Worm (Caenorhabditis elegans): ENCODE results near the gene osm-11.

Gene osm-11

ce11 chrX:17423894-17424594 is 2.7 kb upstream of the osm-11 start:
- TF ChIP-seq B0035.1 (tag; optimal IDR thresholded peaks at IDR 0.05), result no peak
- no peak for TF ChIP-seq F57A8.1 (GFP tag; optimal IDR thresholded peaks at IDR 0.05)
- TF ChIP-seq ztf-26 (tag; optimal IDR thresholded peaks at IDR 0.05), result peak; percentile 4
- TF ChIP-seq dpff-1 (tag; optimal IDR thresholded peaks at IDR 0.05), result no peak
- no peak for TF ChIP-seq akir-1 (GFP tag; optimal IDR thresholded peaks at IDR 0.05)
- no peak for TF ChIP-seq sptf-2 (GFP tag; optimal IDR thresholded peaks at IDR 0.05)
- TF ChIP-seq nhr-80 (tag; optimal IDR thresholded peaks at IDR 0.05), result no peak
- TF ChIP-seq somi-1 (GFP tag; optimal IDR thresholded peaks at IDR 0.05), result peak; percentile 11
- no peak for TF ChIP-seq ZK185.1 (tag; optimal IDR thresholded peaks at IDR 0.05; ENCODE audit: poor library complexity, severe bottlenecking)
- TF ChIP-seq lin-40 (tag; optimal IDR thresholded peaks at IDR 0.05), result peak; percentile 2
- TF ChIP-seq lin-35 (GFP tag; optimal IDR thresholded peaks at IDR 0.05), result no peak
- no peak for TF ChIP-seq efl-1 (GFP tag; optimal IDR thresholded peaks at IDR 0.05)
- TF ChIP-seq lir-1 (GFP tag; conservative IDR thresholded peaks at IDR 0.05), result no peak
- no peak for TF ChIP-seq attf-3 (GFP tag; conservative IDR thresholded peaks at IDR 0.05)
- TF ChIP-seq K11D2.4 (GFP tag; IDR thresholded peaks at IDR 0.05), result peak; percentile 75
- TF ChIP-seq nfya-2 (GFP tag; IDR thresholded peaks at IDR 0.05), result no peak

ce11 chrX:17422593-17422992 is 1.2 kb upstream of the osm-11 start:
- TF ChIP-seq nhr-90 (tag; optimal IDR thresholded peaks at IDR 0.05), result no peak
- no peak for TF ChIP-seq K11D2.4 (GFP tag; IDR thresholded peaks at IDR 0.05)
- TF ChIP-seq lin-35 (GFP tag; optimal IDR thresholded peaks at IDR 0.05), result no peak
- no peak for TF ChIP-seq madf-6 (GFP tag; IDR thresholded peaks at IDR 0.05)
- TF ChIP-seq gei-17 (GFP tag; optimal IDR thresholded peaks at IDR 0.05), result no peak
- TF ChIP-seq akir-1 (GFP tag; optimal IDR thresholded peaks at IDR 0.05), result no peak
- no peak for TF ChIP-seq Y95B8A.8 (GFP tag; IDR thresholded peaks at IDR 0.05)
- no peak for TF ChIP-seq hlh-26 (GFP tag; conservative IDR thresholded peaks at IDR 0.05)
- TF ChIP-seq dpl-1 (GFP tag; optimal IDR thresholded peaks at IDR 0.05), result no peak
- no peak for TF ChIP-seq T07F8.4 (tag; optimal IDR thresholded peaks at IDR 0.05)

ce11 chrX:17420585-17421459 is 560 bp downstream of the osm-11 start:
- TF ChIP-seq ceh-79 (tag; optimal IDR thresholded peaks at IDR 0.05) (peak; percentile 59), F22D6.2 (tag; optimal IDR thresholded peaks at IDR 0.05) (no peak), ama-1 (optimal IDR thresholded peaks at IDR 0.05) (peak; percentile 96), ama-1 (GFP tag; optimal IDR thresholded peaks at IDR 0.05) (no peak), egrh-3 (GFP tag; IDR thresholded peaks at IDR 0.05) (peak; percentile 74; the same call in 1 of the 2 replicates), zfh-2 (GFP tag; conservative IDR thresholded peaks at IDR 0.05) (peak; percentile 86), nfya-2 (GFP tag; IDR thresholded peaks at IDR 0.05) (no peak), repo-1 (tag; optimal IDR thresholded peaks at IDR 0.05) (peak; percentile 41), sea-2 (GFP tag; IDR thresholded peaks at IDR 0.05) (no peak), snpc-3.4 (tag; optimal IDR thresholded peaks at IDR 0.05) (no peak), T26A5.8 (tag; optimal IDR thresholded peaks at IDR 0.05) (no peak), nhr-27 (tag; optimal IDR thresholded peaks at IDR 0.05) (peak; percentile 36), madf-3 (GFP tag; IDR thresholded peaks at IDR 0.05) (no peak), aptf-2 (GFP tag; conservative IDR thresholded peaks at IDR 0.05) (0 out of 2 replicates have a peak, but pooled peaks have one; percentile 12), B0336.3 (GFP tag; IDR thresholded peaks at IDR 0.05) (0 out of 2 replicates have a peak, but pooled peaks have one; percentile 13), ceh-27 (GFP tag; optimal IDR thresholded peaks at IDR 0.05) (peak; percentile 2), ztf-26 (tag; optimal IDR thresholded peaks at IDR 0.05) (peak; percentile 78), B0261.1 (tag; optimal IDR thresholded peaks at IDR 0.05) (no peak)
